Worm (Caenorhabditis elegans) whole organism, L1 larva: Measurements from ENCODE around the gene R09H10.6.
"Not testable (repeated sequence)": the region's sequence is repeated elsewhere in the genome, so short reads cannot be mapped to it uniquely, and the experiment has no call there.

Source experiments
- elt-2 ChIP-seq: sonication (generic microtip); optimal IDR thresholded peaks from 2 replicates; lab custom pipeline; 2016; ENCODE audit warnings: missing genetic modification characterization, mild to moderate bottlenecking, inconsistent platforms, missing compliant biosample characterization, missing genetic modification reagents
- mab-9 ChIP-seq: fragments of 200-800 bp; sonication (Bioruptor generic); IDR thresholded peaks from 2 replicates; pipeline ENCODE4 v1.3.6; 2022; ENCODE audit warnings: missing genetic modification reagents, missing genetic modification characterization, missing compliant biosample characterization
- nhr-237 ChIP-seq: fragments of 150-350 bp; optimal IDR thresholded peaks from 2 replicates; lab custom pipeline; 2014; ENCODE audit warnings: missing biosample characterization, missing genetic modification characterization
- nhr-84 ChIP-seq: sonication (generic microtip); optimal IDR thresholded peaks from 2 replicates; lab custom pipeline; 2017; ENCODE audit warnings: missing biosample characterization, missing genetic modification characterization
- skn-1 ChIP-seq: fragments of 150-350 bp; optimal IDR thresholded peaks from 2 replicates; lab custom pipeline; 2014; ENCODE audit warnings: missing biosample characterization, missing genetic modification characterization

Gene R09H10.6

ce11 chrIV:10654047-10654446 lies 45.7 kb downstream of the R09H10.6 start, which contains the start of gene glb-19:
Gene glb-19, minus strand, starts transcription at chrIV:10654147.
- TF ChIP-seq nhr-84 (tag; lab: Kevin White, UChicago); skn-1 (tag; lab: Kevin White, UChicago); mab-9 (GFP tag; lab: Robert Waterston, UW): not testable (repeated sequence)

ce11 chrIV:10656770-10657323 lies 48.5 kb downstream of the R09H10.6 start, which contains the start of gene K08C7.1:
Gene K08C7.1, plus strand, starts transcription at chrIV:10656812.
- TF ChIP-seq nhr-237 = no peak
- peak; percentile 45 for TF ChIP-seq elt-2 (tag; lab: Kevin White, UChicago)
